Worm (Caenorhabditis elegans) whole organism, L4 larva: ENCODE data around the gene let-716.

Experiments
- Y48G9A.11 ChIP-seq: fragments of 200-800 bp; sonication (Bioruptor generic); IDR thresholded peaks from 2 replicates; pipeline ENCODE4 v1.3.6; 2022; ENCODE audit warnings: missing genetic modification reagents, missing genetic modification characterization, missing compliant biosample characterization
- ceh-28 ChIP-seq: fragments of 150-350 bp; optimal IDR thresholded peaks from 2 replicates; lab custom pipeline; 2014; ENCODE audit warnings: missing biosample characterization, missing genetic modification reagents, missing genetic modification characterization
- ces-1 ChIP-seq: fragments of 150-350 bp; sonication (generic microtip); optimal IDR thresholded peaks from 4 replicates; lab custom pipeline; 2014; ENCODE audit warnings: missing biosample characterization, missing genetic modification reagents, missing genetic modification characterization
- egl-43 ChIP-seq: fragments of 200-800 bp; sonication (Bioruptor generic); IDR thresholded peaks from 2 replicates; pipeline ENCODE4 v1.3.6; 2022; ENCODE audit warnings: missing genetic modification reagents, missing genetic modification characterization, missing compliant biosample characterization
- lin-39 ChIP-seq: fragments of 150-350 bp; optimal IDR thresholded peaks from 2 replicates; lab custom pipeline; 2014; ENCODE audit warnings: missing biosample characterization, missing genetic modification reagents, missing genetic modification characterization
- skn-1 ChIP-seq: fragments of 150-350 bp; optimal IDR thresholded peaks from 2 replicates; lab custom pipeline; 2014; ENCODE audit warnings: missing biosample characterization, missing genetic modification characterization

ce11 chrIII:6398124-6398523, 14.8 kb downstream of the let-716 start:
- no peak for TF ChIP-seq egl-43 (GFP tag; lab: Robert Waterston, UW)
- TF ChIP-seq ceh-28 (tag; lab: Kevin White, UChicago): no peak
- no peak for TF ChIP-seq ces-1 (GFP tag; lab: Kevin White, UChicago)
- TF ChIP-seq Y48G9A.11: no peak
- no peak for TF ChIP-seq lin-39 (tag; lab: Kevin White, UChicago)
- no peak for TF ChIP-seq skn-1 (tag; lab: Kevin White, UChicago)
